Fruit fly (Drosophila melanogaster): ENCODE results near the gene CG42688.

DNA sequence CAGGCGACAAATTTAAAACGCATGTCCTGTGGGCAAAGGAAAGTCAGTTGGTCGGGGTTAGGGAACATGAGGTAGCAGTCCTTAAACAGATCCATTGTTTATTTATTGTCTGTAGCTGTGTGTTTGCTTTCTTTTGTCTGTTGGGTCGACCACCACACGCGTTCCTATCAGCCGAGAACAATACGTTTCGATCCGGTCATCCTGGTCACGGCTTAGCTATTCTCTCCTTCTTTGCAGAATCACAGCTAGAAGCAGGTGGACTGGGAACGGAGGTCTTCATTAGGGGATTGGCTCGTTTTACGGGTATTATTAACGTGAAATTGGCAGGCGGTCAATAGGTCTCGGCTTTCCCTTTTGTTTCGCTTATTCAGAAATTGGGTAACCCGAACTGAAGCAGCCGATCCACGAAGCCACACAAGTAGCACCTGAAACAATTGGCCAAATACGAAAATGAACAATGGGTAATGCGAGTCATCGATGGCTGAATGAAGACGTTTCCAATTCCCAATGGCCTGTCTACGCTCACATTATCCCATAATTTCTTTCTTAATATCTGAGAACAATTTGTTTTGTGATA, 37.5 kb upstream of the CG42688 start:
- TF ChIP-seq CG8319 (GFP tag; optimal IDR thresholded peaks at IDR 0.05) = no peak
- no peak for TF ChIP-seq dsx (GFP tag; optimal IDR thresholded peaks at IDR 0.05; ENCODE audit: poor library complexity, severe bottlenecking)
- TF ChIP-seq esn (GFP tag; optimal IDR thresholded peaks at IDR 0.05) = no peak
- TF ChIP-seq CG11902 (GFP tag; optimal IDR thresholded peaks at IDR 0.05) = no peak
- TF ChIP-seq Lpt (GFP tag; optimal IDR thresholded peaks at IDR 0.05) = no peak
- no peak for TF ChIP-seq CG7368 (GFP tag; optimal IDR thresholded peaks at IDR 0.05)
- no peak for TF ChIP-seq CG31627 (GFP tag; optimal IDR thresholded peaks at IDR 0.05)
- no peak for TF ChIP-seq CG10669 (GFP tag; optimal IDR thresholded peaks at IDR 0.05)
- TF ChIP-seq CG8119 (GFP tag; IDR thresholded peaks at IDR 0.05) = no peak
- TF ChIP-seq spab (GFP tag; optimal IDR thresholded peaks at IDR 0.05) = no peak
- TF ChIP-seq Eip78C (GFP tag) = no peak
- no peak for TF ChIP-seq Eip75B (GFP tag; optimal IDR thresholded peaks at IDR 0.05)
- no peak for TF ChIP-seq salr (GFP tag; optimal IDR thresholded peaks at IDR 0.05)
